Fruit fly (Drosophila melanogaster) whole organism, embryonic: Measurements from ENCODE around the gene Coq7.
A peak's percentile ranks its signal among the peaks of the same experiment; 100 is the strongest.

Experiments used
- Adf1 ChIP-seq: fragments of 200-800 bp; sonication (Bioruptor generic); IDR thresholded peaks from 2 replicates; pipeline ENCODE4 v1.3.6; 2022; ENCODE audit warnings: missing biosample characterization, missing genetic modification characterization
- Awh ChIP-seq: fragments of 200-800 bp; sonication (Bioruptor generic); IDR thresholded peaks from 2 replicates; pipeline ENCODE4, ENCODE4 v1.3.6; 2022; ENCODE audit warnings: missing biosample characterization, missing genetic modification characterization
- Bgb ChIP-seq: fragments of 200-800 bp; sonication (Bioruptor generic); IDR thresholded peaks from 2 replicates; pipeline ENCODE4 v1.3.6; 2022; ENCODE audit warnings: missing biosample characterization, missing genetic modification characterization; ENCODE audit not compliant: partially characterized antibody
- Blimp-1 ChIP-seq: fragments of 200-800 bp; sonication (Bioruptor generic); optimal IDR thresholded peaks from 3 replicates; lab custom pipeline; 2018; ENCODE audit warnings: missing biosample characterization, missing genetic modification characterization, mild to moderate bottlenecking, moderate library complexity, missing genetic modification reagents
- CG13123 ChIP-seq: fragments of 200-800 bp; sonication (Bioruptor generic); optimal IDR thresholded peaks from 2 replicates; lab custom pipeline; 2016; ENCODE audit warnings: missing biosample characterization, missing genetic modification characterization
- CG13296 ChIP-seq: fragments of 200-800 bp; sonication (Bioruptor generic); optimal IDR thresholded peaks from 3 replicates; lab custom pipeline; 2018; ENCODE audit warnings: missing biosample characterization, mild to moderate bottlenecking, missing genetic modification characterization
- CG14014 ChIP-seq: fragments of 200-800 bp; sonication (Bioruptor generic); IDR thresholded peaks from 2 replicates; pipeline ENCODE4 v1.3.6; 2022; ENCODE audit warnings: missing biosample characterization, missing genetic modification characterization
- CG15269 ChIP-seq: fragments of 200-800 bp; sonication (Bioruptor generic); optimal IDR thresholded peaks from 2 replicates; lab custom pipeline; 2018; ENCODE audit warnings: missing biosample characterization, mild to moderate bottlenecking, missing genetic modification characterization, moderate library complexity
- CG15514 ChIP-seq: fragments of 200-800 bp; sonication (Bioruptor generic); optimal IDR thresholded peaks from 3 replicates; lab custom pipeline; 2017; ENCODE audit warnings: missing biosample characterization, missing genetic modification characterization, mild to moderate bottlenecking, moderate library complexity, missing genetic modification reagents
- CG1647 ChIP-seq: fragments of 200-800 bp; sonication (Bioruptor generic); optimal IDR thresholded peaks from 3 replicates; lab custom pipeline; 2016; ENCODE audit warnings: missing biosample characterization, missing genetic modification characterization
- CG17359 ChIP-seq: fragments of 200-800 bp; sonication (Bioruptor generic); optimal IDR thresholded peaks from 3 replicates; lab custom pipeline; 2018; ENCODE audit warnings: missing biosample characterization, mild to moderate bottlenecking, missing genetic modification characterization, moderate library complexity
- CG18619 ChIP-seq: fragments of 200-800 bp; sonication (Bioruptor generic); optimal IDR thresholded peaks from 3 replicates; lab custom pipeline; 2017; ENCODE audit warnings: missing biosample characterization, mild to moderate bottlenecking, missing genetic modification characterization
- CG2678 ChIP-seq: fragments of 200-800 bp; sonication (Bioruptor generic); optimal IDR thresholded peaks from 3 replicates; lab custom pipeline; 2019; ENCODE audit warnings: missing biosample characterization, mild to moderate bottlenecking, missing genetic modification characterization, moderate library complexity
- CG2875 ChIP-seq: fragments of 200-800 bp; sonication (Bioruptor generic); optimal IDR thresholded peaks from 2 replicates; lab custom pipeline; 2017; ENCODE audit warnings: missing biosample characterization, mild to moderate bottlenecking, missing genetic modification characterization, missing genetic modification reagents
- CG31224 ChIP-seq: fragments of 200-800 bp; sonication (Bioruptor generic); IDR thresholded peaks from 2 replicates; pipeline ENCODE4 v1.3.6; 2022; ENCODE audit warnings: missing biosample characterization, missing genetic modification characterization
- CG3163 ChIP-seq: fragments of 200-800 bp; sonication (Bioruptor generic); optimal IDR thresholded peaks from 3 replicates; lab custom pipeline; 2016; ENCODE audit warnings: missing biosample characterization, missing genetic modification characterization
- CG32532 ChIP-seq: fragments of 200-800 bp; sonication (Bioruptor generic); IDR thresholded peaks from 2 replicates; pipeline ENCODE4 v1.3.6; 2022; ENCODE audit warnings: missing biosample characterization, missing genetic modification characterization
- CG33213 ChIP-seq: fragments of 200-800 bp; sonication (Bioruptor generic); optimal IDR thresholded peaks from 3 replicates; lab custom pipeline; 2016; ENCODE audit warnings: missing biosample characterization, missing genetic modification characterization
- CG4707 ChIP-seq: fragments of 200-800 bp; sonication (Bioruptor generic); optimal IDR thresholded peaks from 2 replicates; lab custom pipeline; 2018; ENCODE audit warnings: missing biosample characterization, mild to moderate bottlenecking, missing genetic modification characterization, moderate library complexity
- CG4730 ChIP-seq: fragments of 200-800 bp; sonication (Bioruptor generic); IDR thresholded peaks from 2 replicates; pipeline ENCODE4 v1.3.6; 2022; ENCODE audit warnings: missing biosample characterization, missing genetic modification characterization
- CG4820 ChIP-seq: fragments of 200-800 bp; sonication (Bioruptor generic); optimal IDR thresholded peaks from 3 replicates; lab custom pipeline; 2016; ENCODE audit warnings: missing biosample characterization, missing genetic modification characterization
- CG5245 ChIP-seq: fragments of 200-800 bp; sonication (Bioruptor generic); optimal IDR thresholded peaks from 3 replicates; lab custom pipeline; 2016; ENCODE audit warnings: missing biosample characterization, missing genetic modification characterization
- CG6765 ChIP-seq: fragments of 200-800 bp; sonication (Bioruptor generic); optimal IDR thresholded peaks from 3 replicates; lab custom pipeline; 2017; ENCODE audit warnings: missing biosample characterization, mild to moderate bottlenecking, missing genetic modification characterization
- CG8281 ChIP-seq: fragments of 200-800 bp; sonication (Bioruptor generic); optimal IDR thresholded peaks from 2 replicates; lab custom pipeline; 2018; ENCODE audit warnings: missing biosample characterization, mild to moderate bottlenecking, missing genetic modification characterization, moderate library complexity
- D19B ChIP-seq: fragments of 200-800 bp; sonication (Bioruptor generic); optimal IDR thresholded peaks from 2 replicates; lab custom pipeline; 2017; ENCODE audit warnings: missing biosample characterization, mild to moderate bottlenecking, missing genetic modification characterization
- Dek ChIP-seq: fragments of 200-800 bp; sonication (Bioruptor generic); optimal IDR thresholded peaks from 3 replicates; lab custom pipeline; 2019; ENCODE audit warnings: missing biosample characterization, mild to moderate bottlenecking, missing genetic modification characterization, moderate library complexity
- H2.0 ChIP-seq: fragments of 200-800 bp; sonication (Bioruptor generic); IDR thresholded peaks from 2 replicates; pipeline ENCODE4 v1.3.6; 2022; ENCODE audit warnings: missing biosample characterization, missing genetic modification characterization
- Hmx ChIP-seq: fragments of 200-800 bp; sonication (Bioruptor generic); optimal IDR thresholded peaks from 2 replicates; lab custom pipeline; 2016; ENCODE audit warnings: missing biosample characterization, missing genetic modification characterization
- Hr39 ChIP-seq: fragments of >200 bp; optimal IDR thresholded peaks from 2 replicates; lab custom pipeline; 2017
- Hsf ChIP-seq: fragments of 200-800 bp; sonication (Bioruptor generic); optimal IDR thresholded peaks from 3 replicates; lab custom pipeline; 2016; ENCODE audit warnings: missing biosample characterization, missing genetic modification characterization
- Jarid2 ChIP-seq: fragments of 200-800 bp; sonication (Bioruptor generic); optimal IDR thresholded peaks from 3 replicates; lab custom pipeline; 2017; ENCODE audit warnings: mild to moderate bottlenecking, missing biosample characterization, missing genetic modification reagents, missing genetic modification characterization
- Kr ChIP-seq: fragments of 200-800 bp; sonication (Bioruptor generic); optimal IDR thresholded peaks from 2 replicates; lab custom pipeline; 2017; ENCODE audit warnings: missing biosample characterization, mild to moderate bottlenecking, missing genetic modification characterization
- Lhr ChIP-seq: fragments of 200-800 bp; sonication (Bioruptor generic); optimal IDR thresholded peaks from 3 replicates; lab custom pipeline; 2017; ENCODE audit warnings: mild to moderate bottlenecking, missing biosample characterization, missing genetic modification reagents, missing genetic modification characterization
- Ravus ChIP-seq: fragments of 200-800 bp; sonication (Bioruptor generic); IDR thresholded peaks from 2 replicates; pipeline ENCODE4 v1.3.6; 2022; ENCODE audit warnings: missing biosample characterization, missing genetic modification characterization
- Sox100B ChIP-seq: fragments of 200-800 bp; sonication (Bioruptor generic); optimal IDR thresholded peaks from 3 replicates; lab custom pipeline; 2018; ENCODE audit warnings: missing biosample characterization, mild to moderate bottlenecking, missing genetic modification characterization
- Ssrp ChIP-seq: fragments of 200-800 bp; sonication (Bioruptor generic); optimal IDR thresholded peaks from 2 replicates; lab custom pipeline; 2018; ENCODE audit warnings: missing biosample characterization, mild to moderate bottlenecking, missing genetic modification characterization, moderate library complexity
- Xrp1 ChIP-seq: fragments of 200-800 bp; sonication (Bioruptor generic); IDR thresholded peaks from 2 replicates; pipeline ENCODE4 v1.3.6; 2022; ENCODE audit warnings: missing biosample characterization, missing genetic modification characterization
- aop ChIP-seq: fragments of 200-800 bp; sonication (Bioruptor generic); IDR thresholded peaks from 2 replicates; pipeline ENCODE4 v1.3.6; 2022; ENCODE audit warnings: missing biosample characterization, missing genetic modification characterization
- danr ChIP-seq: fragments of 200-800 bp; sonication (Bioruptor generic); IDR thresholded peaks from 2 replicates; pipeline ENCODE4 v1.3.6; 2022; ENCODE audit warnings: missing biosample characterization, missing genetic modification characterization
- dpn ChIP-seq, 2 experiments: fragments of 200-800 bp; sonication (Bioruptor generic); optimal IDR thresholded peaks; 3 replicates each; lab custom pipeline; 2016; ENCODE audit warnings: missing biosample characterization in 2 of 2, missing genetic modification characterization in 2 of 2
- grau ChIP-seq: fragments of 200-800 bp; optimal IDR thresholded peaks from 3 replicates; lab custom pipeline; 2019; ENCODE audit warnings: missing biosample characterization, mild to moderate bottlenecking, missing genetic modification characterization, moderate library complexity
- gt ChIP-seq: fragments of 200-800 bp; sonication (Bioruptor generic); IDR thresholded peaks from 2 replicates; pipeline ENCODE4 v1.3.6; 2022; ENCODE audit warnings: missing biosample characterization, missing genetic modification characterization
- lbe ChIP-seq: fragments of 200-800 bp; sonication (Bioruptor generic); optimal IDR thresholded peaks from 2 replicates; lab custom pipeline; 2016; ENCODE audit warnings: missing biosample characterization, mild to moderate bottlenecking, missing genetic modification characterization
- mam ChIP-seq: fragments of 200-800 bp; sonication (Bioruptor generic); optimal IDR thresholded peaks from 3 replicates; lab custom pipeline; 2016; ENCODE audit warnings: missing biosample characterization, missing genetic modification characterization
- nerfin-1 ChIP-seq: fragments of 200-800 bp; sonication (Bioruptor generic); optimal IDR thresholded peaks from 3 replicates; lab custom pipeline; 2019; ENCODE audit warnings: missing biosample characterization, mild to moderate bottlenecking, missing genetic modification characterization, moderate library complexity
- p53 ChIP-seq: fragments of 200-800 bp; sonication (Bioruptor generic); optimal IDR thresholded peaks from 2 replicates; lab custom pipeline; 2016; ENCODE audit warnings: missing biosample characterization, missing genetic modification characterization
- rib ChIP-seq: fragments of 200-800 bp; sonication (Bioruptor generic); IDR thresholded peaks from 2 replicates; pipeline ENCODE4 v1.3.6; 2022; ENCODE audit warnings: missing biosample characterization, missing genetic modification characterization
- row ChIP-seq: fragments of 200-800 bp; sonication (Bioruptor generic); IDR thresholded peaks from 3 replicates; pipeline ENCODE4 v1.3.6; 2022; ENCODE audit warnings: missing biosample characterization, missing genetic modification characterization
- seq ChIP-seq: fragments of 200-800 bp; sonication (Bioruptor generic); IDR thresholded peaks from 2 replicates; pipeline ENCODE4 v1.3.6; 2022; ENCODE audit warnings: missing biosample characterization, missing genetic modification characterization
- sug ChIP-seq: fragments of 200-800 bp; optimal IDR thresholded peaks from 2 replicates; lab custom pipeline; 2019; ENCODE audit warnings: missing biosample characterization, mild to moderate bottlenecking, missing genetic modification characterization, moderate library complexity
- vnd ChIP-seq: fragments of 200-800 bp; sonication (Bioruptor generic); IDR thresholded peaks from 3 replicates; pipeline ENCODE4 v1.3.6; 2022; ENCODE audit warnings: missing biosample characterization, missing genetic modification characterization; ENCODE audit not compliant: partially characterized antibody

The Coq7 gene

DNA sequence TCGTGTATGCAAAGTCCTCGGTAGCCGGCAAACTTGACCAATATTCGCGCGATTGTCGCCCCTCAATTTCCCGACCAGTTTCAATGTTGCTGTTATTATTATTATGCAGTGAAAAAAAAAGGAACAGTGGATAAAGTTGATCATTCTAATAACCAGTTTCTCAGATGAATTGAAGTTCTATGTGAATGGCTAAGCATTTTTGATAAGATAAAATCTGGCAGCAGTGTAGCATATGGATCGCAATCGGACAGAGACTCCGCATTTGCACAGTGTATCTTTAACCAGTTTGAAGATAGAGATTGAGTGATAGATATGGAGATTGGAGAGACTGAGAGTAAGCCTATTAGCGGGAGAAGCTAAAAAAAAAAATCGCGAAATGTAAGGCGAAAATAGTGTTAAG lies 22.4 kb downstream of the Coq7 start (continued):
- TF ChIP-seq Jarid2 (GFP tag; lab: Kevin White, UChicago) = peak; percentile 7
- TF ChIP-seq danr (GFP tag; lab: Robert Waterston, UW) = peak; percentile 10; the same call in 1 of the 2 replicates
- peak; percentile 81 for TF ChIP-seq CG17359 (tag; lab: Kevin White, UChicago)
- TF ChIP-seq Dek (tag; lab: Kevin White, UChicago) = peak; percentile 71
- TF ChIP-seq lbe (GFP tag; lab: Kevin White, UChicago) = no peak
- peak; percentile 69 for TF ChIP-seq Xrp1
- peak; percentile 36; the same call in 1 of the 2 replicates for TF ChIP-seq Adf1 (GFP tag; lab: Robert Waterston, UW)
- TF ChIP-seq Sox100B (GFP tag; lab: Kevin White, UChicago) = peak; percentile 23
- no peak for TF ChIP-seq Kr (GFP tag; lab: Kevin White, UChicago)
- TF ChIP-seq CG8281 = peak; percentile 37
- TF ChIP-seq CG13123 (GFP tag; lab: Kevin White, UChicago) = no peak
- TF ChIP-seq rib (GFP tag; lab: Robert Waterston, UW) = peak; percentile 65
- peak; percentile 37 for TF ChIP-seq CG33213 (GFP tag; lab: Kevin White, UChicago)
- TF ChIP-seq Bgb (GFP tag; lab: Robert Waterston, UW) = no peak
- peak; percentile 46 for TF ChIP-seq CG4820 (GFP tag; lab: Kevin White, UChicago)
- peak; percentile 64 for TF ChIP-seq CG18619 (GFP tag; lab: Kevin White, UChicago)
- peak; percentile 75 for TF ChIP-seq mam (GFP tag; lab: Kevin White, UChicago)
- TF ChIP-seq nerfin-1 (tag; lab: Kevin White, UChicago) = peak; percentile 42
- no peak for TF ChIP-seq sug
- peak; percentile 89 for TF ChIP-seq CG32532
- peak; percentile 58 for TF ChIP-seq CG1647
- peak; percentile 14 for TF ChIP-seq Ravus (GFP tag; lab: Robert Waterston, UW)
- peak; percentile 81 for TF ChIP-seq CG2678 (tag; lab: Kevin White, UChicago)
- peak; percentile 50 for TF ChIP-seq Blimp-1 (GFP tag; lab: Kevin White, UChicago)
- no peak for TF ChIP-seq Hmx (GFP tag; lab: Kevin White, UChicago)
- peak; percentile 23 for TF ChIP-seq CG4707 (GFP tag; lab: Kevin White, UChicago)
- no peak for TF ChIP-seq CG6765 (GFP tag; lab: Kevin White, UChicago)
- TF ChIP-seq Hsf (GFP tag; lab: Kevin White, UChicago) = peak; percentile 71
- TF ChIP-seq row = peak; percentile 68
- peak; percentile 58 for TF ChIP-seq Ssrp
- TF ChIP-seq aop = peak; percentile 49; the same call in 1 of the 2 replicates
- TF ChIP-seq Awh (GFP tag; lab: Robert Waterston, UW) = peak; percentile 55; the same call in 1 of the 2 replicates
- TF ChIP-seq vnd (GFP tag; lab: Robert Waterston, UW) = no peak
- TF ChIP-seq Lhr (GFP tag; lab: Kevin White, UChicago) = no peak
- TF ChIP-seq CG31224 (GFP tag; lab: Robert Waterston, UW) = peak; percentile 68; the same call in 1 of the 2 replicates
- TF ChIP-seq CG15514 (GFP tag; lab: Kevin White, UChicago) = peak; percentile 55
- TF ChIP-seq CG13296 (GFP tag; lab: Kevin White, UChicago) = peak; percentile 67
- peak; percentile 82 for TF ChIP-seq CG14014 (GFP tag; lab: Robert Waterston, UW)
- no peak for TF ChIP-seq p53 (GFP tag; lab: Kevin White, UChicago)
- peak; percentile 42 for TF ChIP-seq CG5245 (GFP tag; lab: Kevin White, UChicago)
- peak; percentile 53 for TF ChIP-seq CG3163
- TF ChIP-seq Hr39 (lab: Kevin White, UChicago) = no peak
- TF ChIP-seq CG15269 (tag; lab: Kevin White, UChicago) = peak; percentile 81
- peak; percentile 22 for TF ChIP-seq D19B
- peak; percentile 32; the same call in 1 of the 2 replicates for TF ChIP-seq CG4730 (GFP tag; lab: Robert Waterston, UW)
- TF ChIP-seq dpn (GFP tag; optimal IDR thresholded peaks at IDR 0.05; lab: Kevin White, UChicago) = peak; percentile 79 to 80
- TF ChIP-seq seq (GFP tag; lab: Robert Waterston, UW) = peak; percentile 68
- TF ChIP-seq CG2875 (GFP tag; lab: Kevin White, UChicago) = peak; percentile 20
- peak; percentile 78 for TF ChIP-seq H2.0 (GFP tag; lab: Robert Waterston, UW)
- TF ChIP-seq gt (GFP tag; lab: Robert Waterston, UW) = no peak
- peak; percentile 1 for TF ChIP-seq grau (tag; lab: Kevin White, UChicago)
